Worm (Caenorhabditis elegans) whole organism, early embryonic: ENCODE measurements around the gene clec-160.

Experiments used
- ama-1 ChIP-seq: fragments of 150-350 bp; optimal IDR thresholded peaks from 2 replicates; lab custom pipeline; 2014
- hmbx-1 ChIP-seq: sonication (generic microtip); optimal IDR thresholded peaks from 2 replicates; lab custom pipeline; 2016; ENCODE audit warnings: mild to moderate bottlenecking, missing genetic modification characterization, missing compliant biosample characterization
- sea-1 ChIP-seq: fragments of 200-800 bp; sonication (Bioruptor generic); conservative IDR thresholded peaks from 2 replicates; pipeline ENCODE4 v1.3.6; 2022; ENCODE audit warnings: missing genetic modification characterization, missing compliant biosample characterization
- tra-4 ChIP-seq: sonication (generic microtip); optimal IDR thresholded peaks from 2 replicates; lab custom pipeline; 2017; ENCODE audit warnings: missing genetic modification characterization, missing compliant biosample characterization

ce11 chrIII:8293260-8293659 is 17.5 kb upstream of the clec-160 start:
- TF ChIP-seq ama-1 (no peak), hmbx-1 (no peak), tra-4 (tag; lab: Kevin White, UChicago) (no peak), sea-1 (GFP tag; lab: Robert Waterston, UW) (no peak)
